Fruit fly (Drosophila melanogaster): ENCODE results near the gene Wdr82.

Gene Wdr82

dm6 chr2L:8416350-8417046 is 42.2 kb downstream of the Wdr82 start (continued):
- TF ChIP-seq HLH3B (GFP tag; IDR thresholded peaks at IDR 0.05) (0 out of 2 replicates have a peak, but pooled peaks have one; percentile 4), CrebB (tag; optimal IDR thresholded peaks at IDR 0.05) (peak; percentile 35), CG7372 (GFP tag; IDR thresholded peaks at IDR 0.05) (no peak), sim (GFP tag; IDR thresholded peaks at IDR 0.05) (0 out of 2 replicates have a peak, but pooled peaks have one; percentile 5), CG15601 (tag; optimal IDR thresholded peaks at IDR 0.05) (no peak), Deaf1 (tag; optimal IDR thresholded peaks at IDR 0.05) (peak; percentile 43), Ets65A (GFP tag) (peak; percentile 62), pzg (GFP tag; optimal IDR thresholded peaks at IDR 0.05) (peak; percentile 11), sisA (GFP tag; IDR thresholded peaks at IDR 0.05) (no peak), CG1602 (GFP tag; optimal IDR thresholded peaks at IDR 0.05) (no peak), pros (GFP tag; optimal IDR thresholded peaks at IDR 0.05) (peak; percentile 89), Rx (GFP tag; IDR thresholded peaks at IDR 0.05) (no peak), otp (GFP tag; IDR thresholded peaks at IDR 0.05) (peak; percentile 36; the same call in 1 of the 3 replicates), Vsx1 (GFP tag; optimal IDR thresholded peaks at IDR 0.05) (no peak), CG10543 (GFP tag; optimal IDR thresholded peaks at IDR 0.05) (peak; percentile 26), gro (GFP tag; optimal IDR thresholded peaks at IDR 0.05) (peak; percentile 24), CG7839 (tag; optimal IDR thresholded peaks at IDR 0.05) (no peak), CG2120 (GFP tag; optimal IDR thresholded peaks at IDR 0.05) (peak; percentile 34), kni (GFP tag; optimal IDR thresholded peaks at IDR 0.05) (peak; percentile 40), Opbp (GFP tag; IDR thresholded peaks at IDR 0.05; ENCODE audit: partially characterized antibody) (peak; percentile 11; the same call in 1 of the 3 replicates), tin (GFP tag; optimal IDR thresholded peaks at IDR 0.05) (peak; percentile 5), Dbx (GFP tag; IDR thresholded peaks at IDR 0.05) (0 out of 3 replicates have a peak, but pooled peaks have one; percentile 49), Trl (optimal IDR thresholded peaks at IDR 0.05) (peak; percentile 73 to 90), Trl (GFP tag; optimal IDR thresholded peaks at IDR 0.05) (peak; percentile 50), sqz (GFP tag; optimal IDR thresholded peaks at IDR 0.05) (no peak), CG8290 (GFP tag; optimal IDR thresholded peaks at IDR 0.05) (no peak), CG8290 (tag; optimal IDR thresholded peaks at IDR 0.05) (no peak), gcm (GFP tag; optimal IDR thresholded peaks at IDR 0.05) (peak; percentile 21), CG15479 (GFP tag; optimal IDR thresholded peaks at IDR 0.05) (peak; percentile 100), PHDP (tag; optimal IDR thresholded peaks at IDR 0.05) (no peak), amos (GFP tag; IDR thresholded peaks at IDR 0.05; ENCODE audit: partially characterized antibody) (0 out of 2 replicates have a peak, but pooled peaks have one; percentile 17), CG12236 (GFP tag; optimal IDR thresholded peaks at IDR 0.05) (peak; percentile 16), btn (GFP tag; optimal IDR thresholded peaks at IDR 0.05) (peak; percentile 29), CG10209 (GFP tag; optimal IDR thresholded peaks at IDR 0.05) (peak; percentile 51), Xrp1 (GFP tag; IDR thresholded peaks at IDR 0.05) (peak; percentile 36; the same call in 1 of the 2 replicates), CG9932 (GFP tag; IDR thresholded peaks at IDR 0.05) (peak; percentile 31; the same call in 1 of the 2 replicates), twi (tag; optimal IDR thresholded peaks at IDR 0.05) (peak; percentile 7), seq (GFP tag; IDR thresholded peaks at IDR 0.05) (no peak), yki (optimal IDR thresholded peaks at IDR 0.05) (peak; percentile 1), CG30020 (tag; optimal IDR thresholded peaks at IDR 0.05) (no peak), Six4 (GFP tag; optimal IDR thresholded peaks at IDR 0.05) (no peak), CG10462 (GFP tag; optimal IDR thresholded peaks at IDR 0.05) (no peak), CG6813 (GFP tag; optimal IDR thresholded peaks at IDR 0.05) (peak; percentile 4), CG12155 (GFP tag; optimal IDR thresholded peaks at IDR 0.05) (no peak), CG1024 (GFP tag; IDR thresholded peaks at IDR 0.05) (0 out of 2 replicates have a peak, but pooled peaks have one; percentile 11), Doc3 (GFP tag; IDR thresholded peaks at IDR 0.05; ENCODE audit: partially characterized antibody) (no peak), chinmo (GFP tag; IDR thresholded peaks at IDR 0.05; ENCODE audit: partially characterized antibody) (0 out of 4 replicates have a peak, but pooled peaks have one; percentile 16), CG10321 (GFP tag; IDR thresholded peaks at IDR 0.05) (peak; percentile 24; the same call in 1 of the 2 replicates), Ets97D (GFP tag; optimal IDR thresholded peaks at IDR 0.05) (peak; percentile 4), lilli (GFP tag; optimal IDR thresholded peaks at IDR 0.05) (peak; percentile 23)

All from whole organism, embryonic.